Fruit fly (Drosophila melanogaster) whole organism: ENCODE measurements around the gene galla-2.

ENCODE experiments used
- pan ChIP-seq: fragments of >200 bp; optimal IDR thresholded peaks from 2 replicates; lab custom pipeline; 2017
- psq ChIP-seq: fragments of >200 bp; optimal IDR thresholded peaks from 2 replicates; lab custom pipeline; 2017

- TF ChIP-seq psq (lab: Kevin White, UChicago): no peak
- TF ChIP-seq pan (lab: Kevin White, UChicago): no peak
These were observed 22.5 kb upstream of the galla-2 start for dm6 chr3L:10860042-10860643.
